Worm (Caenorhabditis elegans): ENCODE measurements around the gene ZC250.2.

ZC250.2 gene

ce11 chrV:5780713-5781360 lies 11.3 kb upstream of the ZC250.2 start, which contains the start of gene F44E7.5 (continued):
- TF ChIP-seq nhr-111 (GFP tag; optimal IDR thresholded peaks at IDR 0.05) (no peak), saeg-2 (GFP tag; IDR thresholded peaks at IDR 0.05) (no peak), attf-4 (tag; optimal IDR thresholded peaks at IDR 0.05) (no peak), ces-1 (GFP tag; optimal IDR thresholded peaks at IDR 0.05) (no peak), pha-4 (GFP tag; IDR thresholded peaks at IDR 0.05) (no peak), pha-4 (tag; optimal IDR thresholded peaks at IDR 0.05) (no peak), nhr-25 (tag; optimal IDR thresholded peaks at IDR 0.05; ENCODE audit: borderline replicate concordance, insufficient read depth) (no peak), zfp-3 (GFP tag; conservative IDR thresholded peaks at IDR 0.05) (no peak), snpc-4 (tag; optimal IDR thresholded peaks at IDR 0.05) (no peak), vab-7 (GFP tag; IDR thresholded peaks at IDR 0.05) (no peak), F26F4.8 (GFP tag; conservative IDR thresholded peaks at IDR 0.05) (no peak), nhr-48 (tag; optimal IDR thresholded peaks at IDR 0.05) (peak; percentile 67), ctbp-1 (GFP tag; IDR thresholded peaks at IDR 0.05) (no peak), ZK337.2 (GFP tag; IDR thresholded peaks at IDR 0.05) (no peak), ceh-62 (tag; optimal IDR thresholded peaks at IDR 0.05) (no peak), set-16 (GFP tag; IDR thresholded peaks at IDR 0.05) (no peak), madf-9 (GFP tag; conservative IDR thresholded peaks at IDR 0.05) (no peak), lin-13 (GFP tag; optimal IDR thresholded peaks at IDR 0.05) (no peak), rbr-2 (tag; optimal IDR thresholded peaks at IDR 0.05) (peak; percentile 53), T20F7.1 (GFP tag; optimal IDR thresholded peaks at IDR 0.05) (peak; percentile 17), F10B5.3 (tag; optimal IDR thresholded peaks at IDR 0.05) (no peak), tag-97 (GFP tag; IDR thresholded peaks at IDR 0.05) (no peak), lsy-2 (tag; optimal IDR thresholded peaks at IDR 0.05) (peak in 1 of 2 experiments; percentile 60), F49E8.2 (tag; optimal IDR thresholded peaks at IDR 0.05; ENCODE audit: borderline replicate concordance) (no peak), egl-43 (GFP tag; IDR thresholded peaks at IDR 0.05) (0 out of 2 replicates have a peak, but pooled peaks have one; percentile 57), daf-19 (GFP tag; conservative IDR thresholded peaks at IDR 0.05) (0 out of 2 replicates have a peak, but pooled peaks have one; percentile 14), nhr-102 (tag; optimal IDR thresholded peaks at IDR 0.05) (peak; percentile 43), spr-3 (GFP tag; optimal IDR thresholded peaks at IDR 0.05) (peak; percentile 100), skn-1 (tag; optimal IDR thresholded peaks at IDR 0.05) (no peak), aly-2 (tag; optimal IDR thresholded peaks at IDR 0.05) (no peak), unc-130 (GFP tag; optimal IDR thresholded peaks at IDR 0.05) (peak; percentile 12), gei-8 (GFP tag; optimal IDR thresholded peaks at IDR 0.05) (no peak), arid-1 (GFP tag; conservative IDR thresholded peaks at IDR 0.05) (no peak; the same call in 1 of the 2 replicates), nhr-11 (tag; optimal IDR thresholded peaks at IDR 0.05) (no peak), lin-1 (GFP tag; IDR thresholded peaks at IDR 0.05) (no peak), fkh-10 (GFP tag; optimal IDR thresholded peaks at IDR 0.05) (no peak), nhr-10 (tag; optimal IDR thresholded peaks at IDR 0.05) (no peak), F44E2.7 (GFP tag; IDR thresholded peaks at IDR 0.05) (no peak), ceh-20 (GFP tag; IDR thresholded peaks at IDR 0.05) (0 out of 2 replicates have a peak, but pooled peaks have one; percentile 45), aha-1 (tag) (peak; percentile 98), nhr-237 (tag; optimal IDR thresholded peaks at IDR 0.05) (no peak), mdl-1 (tag; optimal IDR thresholded peaks at IDR 0.05) (peak; percentile 13 to 82), nhr-41 (GFP tag; IDR thresholded peaks at IDR 0.05) (no peak), Y105C5A.15 (GFP tag; IDR thresholded peaks at IDR 0.05) (no peak), nhr-42 (GFP tag; IDR thresholded peaks at IDR 0.05) (no peak), dmd-8 (GFP tag; IDR thresholded peaks at IDR 0.05) (no peak), php-3 (GFP tag; IDR thresholded peaks at IDR 0.05) (peak; percentile 45; the same call in 1 of the 2 replicates), mxl-2 (GFP tag; conservative IDR thresholded peaks at IDR 0.05) (0 out of 2 replicates have a peak, but pooled peaks have one; percentile 57), hif-1 (tag; optimal IDR thresholded peaks at IDR 0.05) (peak in 1 of 2 experiments; percentile 12), madf-5 (GFP tag; IDR thresholded peaks at IDR 0.05) (no peak)
